Worm (Caenorhabditis elegans): ENCODE results near the gene marc-5.

DNA sequence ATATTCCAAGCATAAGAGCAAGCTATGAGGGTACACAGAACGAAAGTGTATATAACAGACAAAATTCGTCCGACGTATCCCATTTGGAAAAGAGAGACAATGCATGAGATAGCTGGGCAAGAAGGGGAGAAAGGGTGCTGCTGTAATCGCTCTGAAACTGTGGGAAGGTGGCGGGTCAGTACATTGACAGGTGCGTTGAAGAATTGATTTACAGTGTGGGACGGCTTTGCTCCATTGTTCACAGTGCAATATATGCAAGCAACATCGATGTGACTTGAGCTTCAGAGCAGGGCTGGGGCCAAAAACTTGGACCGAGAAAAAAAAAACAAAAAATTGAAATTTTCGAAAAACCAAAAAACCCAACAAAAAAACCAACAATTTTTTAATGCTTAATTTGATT, 30.8 kb upstream of the marc-5 start, which contains the start of gene F57G9.3:
- no peak for TF ChIP-seq T22C8.4 (GFP tag; IDR thresholded peaks at IDR 0.05)
- no peak for TF ChIP-seq ztf-23 (GFP tag; IDR thresholded peaks at IDR 0.05)
- no peak for TF ChIP-seq flt-1 (GFP tag; IDR thresholded peaks at IDR 0.05)
- no peak for TF ChIP-seq med-1 (GFP tag; optimal IDR thresholded peaks at IDR 0.05; ENCODE audit: insufficient read depth)
- TF ChIP-seq tab-1 (GFP tag; IDR thresholded peaks at IDR 0.05), result no peak
- no peak for TF ChIP-seq ref-1 (GFP tag; conservative IDR thresholded peaks at IDR 0.05)
- no peak for TF ChIP-seq ztf-29 (GFP tag; IDR thresholded peaks at IDR 0.05)
- no peak for TF ChIP-seq cog-1 (tag; optimal IDR thresholded peaks at IDR 0.05)
- no peak for TF ChIP-seq klf-2 (GFP tag; conservative IDR thresholded peaks at IDR 0.05)
